Worm (Caenorhabditis elegans): ENCODE results near the gene apl-1.

DNA sequence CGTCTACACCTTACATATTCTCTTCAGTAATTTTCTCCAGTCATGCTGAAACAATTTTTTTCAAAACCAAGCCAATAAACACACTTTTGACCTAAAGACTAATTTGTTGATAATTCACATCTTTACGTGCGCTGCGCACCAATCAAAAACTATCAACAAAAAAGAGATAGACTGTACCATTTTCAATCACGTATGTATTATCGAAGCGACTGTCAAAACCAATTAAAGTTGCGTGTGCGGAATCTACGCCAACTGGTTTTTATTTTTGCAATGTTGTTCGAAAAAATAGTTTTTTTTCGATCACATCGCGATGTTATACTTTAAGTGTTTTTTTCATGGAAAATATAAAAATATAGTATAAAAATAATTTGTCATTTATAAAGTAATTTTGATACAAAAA, 37.4 kb downstream of the apl-1 start:
- no peak for TF ChIP-seq lin-39 (tag; optimal IDR thresholded peaks at IDR 0.05)
- no peak for TF ChIP-seq ceh-16 (tag; optimal IDR thresholded peaks at IDR 0.05)
- TF ChIP-seq pha-4 (tag; optimal IDR thresholded peaks at IDR 0.05) = no peak
- no peak for TF ChIP-seq daf-12 (tag; optimal IDR thresholded peaks at IDR 0.05)
- TF ChIP-seq ama-1 (optimal IDR thresholded peaks at IDR 0.05) = no peak
- TF ChIP-seq egl-27 (tag; optimal IDR thresholded peaks at IDR 0.05) = no peak
- no peak for TF ChIP-seq unc-62 (GFP tag; optimal IDR thresholded peaks at IDR 0.05)
- no peak for TF ChIP-seq fkh-10 (GFP tag; optimal IDR thresholded peaks at IDR 0.05)

All from whole organism, L3 larva.